Worm (Caenorhabditis elegans) whole organism, L2 larva: ENCODE results near the gene abu-14.

Experiments used
- F13H6.1 ChIP-seq: sonication (generic microtip); optimal IDR thresholded peaks from 2 replicates; lab custom pipeline; 2016; ENCODE audit warnings: missing genetic modification characterization, missing compliant biosample characterization
- R02D3.7 ChIP-seq: fragments of 150-350 bp; optimal IDR thresholded peaks from 2 replicates; lab custom pipeline; 2014; ENCODE audit warnings: missing biosample characterization, missing genetic modification characterization
- Y55F3AM.14 ChIP-seq: fragments of 200-800 bp; sonication (Bioruptor generic); optimal IDR thresholded peaks from 2 replicates; lab custom pipeline; 2018; ENCODE audit warnings: mild to moderate bottlenecking, missing genetic modification characterization, missing compliant biosample characterization
- ZK546.5 ChIP-seq: sonication (generic microtip); optimal IDR thresholded peaks from 2 replicates; lab custom pipeline; 2017; ENCODE audit warnings: missing biosample characterization, missing genetic modification characterization
- alr-1 ChIP-seq: fragments of 150-350 bp; optimal IDR thresholded peaks from 2 replicates; lab custom pipeline; 2014; ENCODE audit warnings: missing biosample characterization, missing genetic modification characterization
- aly-2 ChIP-seq: fragments of 150-350 bp; optimal IDR thresholded peaks from 2 replicates; lab custom pipeline; 2014; ENCODE audit warnings: missing biosample characterization, missing genetic modification characterization
- blmp-1 ChIP-seq: sonication (generic microtip); optimal IDR thresholded peaks from 2 replicates; lab custom pipeline; 2017; ENCODE audit warnings: missing genetic modification characterization, mild to moderate bottlenecking, missing compliant biosample characterization, antibody characterized with exemption, moderate library complexity; ENCODE audit not compliant: insufficient read depth
- ceh-16 ChIP-seq: fragments of 150-350 bp; optimal IDR thresholded peaks from 2 replicates; lab custom pipeline; 2014; ENCODE audit warnings: missing biosample characterization, missing genetic modification characterization
- ceh-82 ChIP-seq: fragments of 150-350 bp; optimal IDR thresholded peaks from 2 replicates; lab custom pipeline; 2014; ENCODE audit warnings: missing biosample characterization, missing genetic modification characterization
- crh-2 ChIP-seq: sonication (generic microtip); optimal IDR thresholded peaks from 2 replicates; lab custom pipeline; 2017; ENCODE audit warnings: missing biosample characterization, missing genetic modification characterization
- dmd-4 ChIP-seq: sonication (generic microtip); optimal IDR thresholded peaks from 2 replicates; lab custom pipeline; 2017; ENCODE audit warnings: missing biosample characterization, missing genetic modification characterization
- egl-27 ChIP-seq: sonication (generic microtip); optimal IDR thresholded peaks from 3 replicates; lab custom pipeline; 2017; ENCODE audit warnings: missing biosample characterization, missing genetic modification reagents, missing genetic modification characterization
- elt-1 ChIP-seq: fragments of 150-350 bp; optimal IDR thresholded peaks from 2 replicates; lab custom pipeline; 2014; ENCODE audit warnings: missing biosample characterization, missing genetic modification characterization
- elt-3 ChIP-seq: sonication (generic microtip); optimal IDR thresholded peaks from 2 replicates; lab custom pipeline; 2017; ENCODE audit warnings: missing biosample characterization, missing genetic modification characterization
- fos-1 ChIP-seq: fragments of 150-350 bp; optimal IDR thresholded peaks from 2 replicates; lab custom pipeline; 2014; ENCODE audit warnings: missing biosample characterization, missing genetic modification characterization
- gmeb-1 ChIP-seq: fragments of 150-350 bp; optimal IDR thresholded peaks from 2 replicates; lab custom pipeline; 2014; ENCODE audit warnings: missing biosample characterization, missing genetic modification characterization
- lin-11 ChIP-seq: fragments of 150-350 bp; sonication (generic microtip); optimal IDR thresholded peaks from 2 replicates; lab custom pipeline; 2014; ENCODE audit warnings: missing biosample characterization, missing genetic modification characterization, inconsistent platforms, mixed read lengths
- lin-13 ChIP-seq: fragments of 150-350 bp; optimal IDR thresholded peaks from 2 replicates; lab custom pipeline; 2014; ENCODE audit warnings: missing biosample characterization, missing genetic modification reagents, missing genetic modification characterization
- lsy-2 ChIP-seq, 2 experiments: fragments of 150-350 bp in 1 of 2; sonication (generic microtip) in 1 of 2; optimal IDR thresholded peaks; 2 replicates each; lab custom pipeline; 2014 to 2017; ENCODE audit warnings: missing biosample characterization in 2 of 2, missing genetic modification characterization in 2 of 2
- mab-5 ChIP-seq: fragments of 150-350 bp; optimal IDR thresholded peaks from 2 replicates; lab custom pipeline; 2014; ENCODE audit warnings: missing biosample characterization, missing genetic modification characterization
- mdl-1 ChIP-seq, 2 experiments: fragments of 150-350 bp in 1 of 2; sonication (generic microtip) in 1 of 2; optimal IDR thresholded peaks; 2 replicates each; lab custom pipeline; 2017; ENCODE audit warnings: missing biosample characterization in 2 of 2, missing genetic modification characterization in 2 of 2
- nhr-10 ChIP-seq: sonication (generic microtip); optimal IDR thresholded peaks from 2 replicates; lab custom pipeline; 2017; ENCODE audit warnings: missing biosample characterization, missing genetic modification characterization
- nhr-11 ChIP-seq: fragments of 150-350 bp; optimal IDR thresholded peaks from 2 replicates; lab custom pipeline; 2014; ENCODE audit warnings: missing biosample characterization, missing genetic modification characterization
- nhr-12 ChIP-seq: fragments of 150-350 bp; optimal IDR thresholded peaks from 2 replicates; lab custom pipeline; 2014; ENCODE audit warnings: missing biosample characterization, missing genetic modification characterization
- nhr-21 ChIP-seq: fragments of 150-350 bp; optimal IDR thresholded peaks from 2 replicates; lab custom pipeline; 2014; ENCODE audit warnings: missing biosample characterization, missing genetic modification characterization
- nhr-23 ChIP-seq: fragments of 150-350 bp; optimal IDR thresholded peaks from 2 replicates; lab custom pipeline; 2014; ENCODE audit warnings: missing biosample characterization, missing genetic modification reagents, missing genetic modification characterization
- nhr-237 ChIP-seq: fragments of 150-350 bp; optimal IDR thresholded peaks from 2 replicates; lab custom pipeline; 2014; ENCODE audit warnings: missing biosample characterization, missing genetic modification characterization
- nhr-25 ChIP-seq: fragments of 150-350 bp; sonication (generic microtip); optimal IDR thresholded peaks from 3 replicates; lab custom pipeline; 2014; ENCODE audit warnings: missing biosample characterization, missing genetic modification characterization
- nhr-6 ChIP-seq: fragments of 150-350 bp; optimal IDR thresholded peaks from 2 replicates; lab custom pipeline; 2014; ENCODE audit warnings: missing biosample characterization, missing genetic modification characterization
- nhr-77 ChIP-seq: fragments of 150-350 bp; optimal IDR thresholded peaks from 2 replicates; lab custom pipeline; 2014; ENCODE audit warnings: missing biosample characterization, missing genetic modification characterization
- peb-1 ChIP-seq: fragments of 150-350 bp; optimal IDR thresholded peaks from 2 replicates; lab custom pipeline; 2014; ENCODE audit warnings: missing biosample characterization, missing genetic modification characterization
- sem-4 ChIP-seq: fragments of 150-350 bp; optimal IDR thresholded peaks from 2 replicates; lab custom pipeline; 2014; ENCODE audit warnings: missing biosample characterization, missing genetic modification reagents, missing genetic modification characterization
- skn-1 ChIP-seq: sonication (generic microtip); optimal IDR thresholded peaks from 2 replicates; lab custom pipeline; 2017; ENCODE audit warnings: missing biosample characterization, missing genetic modification characterization
- sma-9 ChIP-seq, 2 experiments: fragments of 150-350 bp in 1 of 2; sonication (generic microtip) in 1 of 2; optimal IDR thresholded peaks; 2 replicates each; lab custom pipeline; 2014 to 2016; ENCODE audit warnings: missing genetic modification characterization in 2 of 2, mild to moderate bottlenecking in 1 of 2, missing biosample characterization in 1 of 2, missing compliant biosample characterization in 1 of 2, missing genetic modification reagents in 1 of 2, moderate library complexity in 1 of 2
- snpc-4 ChIP-seq: fragments of 150-350 bp; optimal IDR thresholded peaks from 2 replicates; lab custom pipeline; 2014; ENCODE audit warnings: missing biosample characterization, missing genetic modification characterization
- unc-39 ChIP-seq: fragments of 150-350 bp; optimal IDR thresholded peaks from 2 replicates; lab custom pipeline; 2014; ENCODE audit warnings: missing biosample characterization, missing genetic modification characterization
- unc-55 ChIP-seq: fragments of 150-350 bp; sonication (generic microtip); optimal IDR thresholded peaks from 3 replicates; lab custom pipeline; 2014; ENCODE audit warnings: missing biosample characterization, missing genetic modification reagents, missing genetic modification characterization
- unc-62 ChIP-seq: fragments of 150-350 bp; optimal IDR thresholded peaks from 2 replicates; lab custom pipeline; 2014; ENCODE audit warnings: missing biosample characterization, missing genetic modification reagents, missing genetic modification characterization
- zag-1 ChIP-seq: fragments of 150-350 bp; optimal IDR thresholded peaks from 2 replicates; lab custom pipeline; 2014; ENCODE audit warnings: missing biosample characterization, missing genetic modification characterization
- ztf-1 ChIP-seq: fragments of 200-800 bp; sonication (Bioruptor generic); conservative IDR thresholded peaks from 2 replicates; pipeline ENCODE4 v1.3.6; 2022; ENCODE audit warnings: missing genetic modification characterization, missing compliant biosample characterization
- ztf-11 ChIP-seq: sonication (generic microtip); optimal IDR thresholded peaks from 2 replicates; lab custom pipeline; 2017; ENCODE audit warnings: missing biosample characterization, missing genetic modification characterization
- ztf-4 ChIP-seq: fragments of 150-350 bp; optimal IDR thresholded peaks from 2 replicates; lab custom pipeline; 2014; ENCODE audit warnings: missing biosample characterization, missing genetic modification characterization

The abu-14 gene

DNA sequence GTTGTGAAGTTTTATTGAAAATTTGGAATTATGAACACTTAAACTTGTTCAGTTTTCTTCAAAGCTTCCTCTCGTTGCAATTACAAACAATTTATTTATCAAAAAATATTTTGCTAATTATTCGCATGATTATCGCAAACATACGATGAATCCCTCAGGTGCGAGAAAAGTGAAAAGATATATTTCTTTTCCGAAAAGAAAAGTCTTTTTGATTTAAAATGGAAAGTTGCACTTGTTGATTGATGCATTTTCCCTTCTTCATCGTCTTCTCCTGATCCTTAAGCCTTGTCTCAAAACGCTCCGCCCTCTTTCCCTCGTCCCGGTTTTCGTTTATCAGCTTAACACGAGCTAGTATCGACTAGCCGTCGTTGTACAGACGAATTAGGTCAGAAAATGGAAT lies 5.5 kb upstream of the abu-14 start:
- TF ChIP-seq nhr-12 (tag; lab: Kevin White, UChicago) (no peak), blmp-1 (peak; percentile 93), nhr-21 (tag; lab: Kevin White, UChicago) (peak; percentile 7)

DNA sequence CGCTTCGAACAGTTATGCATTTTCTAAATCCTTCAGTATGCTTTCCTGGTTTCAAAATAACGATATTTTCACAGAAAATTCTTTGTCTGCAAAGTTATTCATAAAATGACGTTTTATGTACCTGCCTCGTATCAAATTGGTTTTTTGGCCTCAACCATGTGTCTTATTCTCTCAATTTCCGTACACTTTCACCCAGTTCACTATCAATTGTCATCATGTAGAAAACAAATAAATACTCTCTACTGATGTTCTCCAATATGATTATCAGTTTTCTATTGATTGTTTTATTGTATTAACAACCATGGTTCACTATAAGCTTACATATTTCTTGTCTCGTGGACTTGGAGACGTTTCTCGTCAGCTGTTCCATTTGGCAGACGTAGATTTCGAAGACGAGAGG lies 4.2 kb upstream of the abu-14 start, which contains the start of gene gst-13:
gst-13 (plus strand) TSS at position 218 of the 400 bp plus-strand sequence.
- peak; percentile 46 for TF ChIP-seq crh-2 (tag; lab: Kevin White, UChicago)
- no peak for TF ChIP-seq nhr-21 (tag; lab: Kevin White, UChicago)
- no peak for TF ChIP-seq blmp-1
- peak; percentile 71 for TF ChIP-seq sma-9 (GFP tag; optimal IDR thresholded peaks at IDR 0.05; lab: Kevin White, UChicago)
- no peak for TF ChIP-seq sma-9 (tag; optimal IDR thresholded peaks at IDR 0.05; lab: Kevin White, UChicago)
- peak; percentile 45 for TF ChIP-seq gmeb-1 (tag; lab: Kevin White, UChicago)
- peak; percentile 24 for TF ChIP-seq egl-27
- peak; percentile 93 for TF ChIP-seq fos-1 (tag; lab: Kevin White, UChicago)
- no peak for TF ChIP-seq alr-1 (tag; lab: Kevin White, UChicago)
- TF ChIP-seq skn-1 (tag; lab: Kevin White, UChicago): peak; percentile 97

- no peak for TF ChIP-seq crh-2 (tag; lab: Kevin White, UChicago)
- no peak for TF ChIP-seq F13H6.1 (tag; lab: Kevin White, UChicago)
- TF ChIP-seq mdl-1 (tag; optimal IDR thresholded peaks at IDR 0.05; lab: Kevin White, UChicago): no peak
- TF ChIP-seq ztf-11 (tag; lab: Kevin White, UChicago): no peak
- no peak for TF ChIP-seq peb-1 (tag; lab: Kevin White, UChicago)
- TF ChIP-seq ceh-16: no peak
- TF ChIP-seq nhr-10 (tag; lab: Kevin White, UChicago): no peak
- TF ChIP-seq unc-62: no peak
- no peak for TF ChIP-seq egl-27
- TF ChIP-seq fos-1 (tag; lab: Kevin White, UChicago): no peak
- TF ChIP-seq dmd-4: no peak
- no peak for TF ChIP-seq nhr-25 (tag; lab: Kevin White, UChicago)
- no peak for TF ChIP-seq unc-55
These were observed 4.0 kb downstream of the abu-14 start, which contains the start of gene ZK1067.3 for ce11 chrII:9222969-9223368. TSS of gene ZK1067.3 (plus strand) at chrII:9223269.

DNA sequence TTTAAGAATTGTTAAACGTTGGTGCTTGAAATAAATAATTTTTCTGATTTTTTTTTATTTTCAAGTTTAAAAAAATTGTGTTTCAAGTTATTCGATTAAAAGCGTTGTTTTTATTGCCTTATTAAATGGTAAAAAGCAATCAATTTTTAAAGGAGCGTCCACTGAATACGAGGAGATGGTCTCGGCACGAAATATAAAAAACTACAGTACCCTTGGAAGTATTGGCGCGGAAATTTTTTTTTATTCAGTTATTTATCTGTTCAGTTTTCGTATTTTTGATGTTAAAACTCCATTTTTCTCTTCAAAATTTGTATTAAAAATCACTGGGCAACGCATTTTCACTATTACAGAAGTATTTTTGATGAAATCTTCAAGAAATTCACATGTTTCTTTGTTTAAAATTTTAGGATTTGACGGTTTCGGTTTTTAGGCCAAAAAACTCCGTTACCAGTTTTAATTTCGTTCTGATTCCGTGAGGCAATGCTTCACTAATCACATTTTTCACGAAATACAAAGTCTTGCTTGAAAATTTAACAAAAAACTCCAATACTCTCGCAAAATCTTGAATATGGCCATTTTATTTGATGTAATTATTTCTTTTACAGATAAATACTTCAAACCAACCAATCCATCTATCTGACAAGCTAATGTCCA lies 13.8 kb downstream of the abu-14 start, which contains the start of gene znfx-1:
znfx-1 (plus strand) TSS at position 604 of the 654 bp plus-strand sequence.
- peak; percentile 17 for TF ChIP-seq unc-55
- no peak for TF ChIP-seq lin-13 (GFP tag; lab: Kevin White, UChicago)
- TF ChIP-seq unc-62: no peak

DNA sequence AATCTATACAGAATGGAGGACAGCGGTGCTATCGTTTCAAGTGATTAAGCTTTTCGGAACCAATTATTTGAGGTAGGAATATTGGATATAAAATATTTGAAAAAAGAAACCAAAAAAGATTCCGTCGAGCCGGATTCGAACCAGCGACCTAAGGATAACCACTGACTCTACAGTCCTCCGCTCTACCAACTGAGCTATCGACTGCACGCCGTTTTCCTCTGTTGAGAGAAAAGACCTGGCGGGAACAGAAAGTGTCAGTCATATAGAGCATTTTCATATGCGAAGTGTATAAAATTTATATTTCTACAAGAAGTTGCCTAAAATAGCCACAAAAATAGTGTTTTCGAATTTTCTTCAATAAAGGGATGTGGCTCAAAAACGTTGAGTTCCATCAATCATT lies 15.3 kb downstream of the abu-14 start:
- no peak for TF ChIP-seq elt-3 (tag; lab: Kevin White, UChicago)
- TF ChIP-seq nhr-23 (tag; lab: Kevin White, UChicago): no peak
- no peak for TF ChIP-seq R02D3.7
- no peak for TF ChIP-seq ztf-1 (GFP tag; lab: Robert Waterston, UW)
- no peak for TF ChIP-seq aly-2 (tag; lab: Kevin White, UChicago)
- no peak for TF ChIP-seq gmeb-1 (tag; lab: Kevin White, UChicago)
- no peak for TF ChIP-seq nhr-21 (tag; lab: Kevin White, UChicago)
- TF ChIP-seq lin-11 (tag; lab: Kevin White, UChicago): no peak
- TF ChIP-seq unc-39 (tag; lab: Kevin White, UChicago): no peak
- TF ChIP-seq zag-1 (tag; lab: Kevin White, UChicago): no peak
- no peak for TF ChIP-seq nhr-6 (tag; lab: Kevin White, UChicago)
- TF ChIP-seq nhr-12 (tag; lab: Kevin White, UChicago): no peak
- peak; percentile 22 for TF ChIP-seq mab-5
- TF ChIP-seq fos-1 (tag; lab: Kevin White, UChicago): peak; percentile 11
- TF ChIP-seq lin-13 (GFP tag; lab: Kevin White, UChicago): no peak
- no peak for TF ChIP-seq Y55F3AM.14 (GFP tag; lab: Kevin White, UChicago)
- TF ChIP-seq dmd-4: no peak
- peak; percentile 94 for TF ChIP-seq snpc-4 (tag; lab: Kevin White, UChicago)
- no peak for TF ChIP-seq ceh-82 (tag; lab: Kevin White, UChicago)
- TF ChIP-seq nhr-77 (tag; lab: Kevin White, UChicago): no peak
- TF ChIP-seq elt-1 (tag; lab: Kevin White, UChicago): no peak
- no peak for TF ChIP-seq sem-4 (tag; lab: Kevin White, UChicago)
- peak; percentile 28 for TF ChIP-seq F13H6.1 (tag; lab: Kevin White, UChicago)
- no peak for TF ChIP-seq skn-1 (tag; lab: Kevin White, UChicago)
- TF ChIP-seq nhr-237 (tag; lab: Kevin White, UChicago): no peak
- no peak for TF ChIP-seq nhr-10 (tag; lab: Kevin White, UChicago)
- TF ChIP-seq alr-1 (tag; lab: Kevin White, UChicago): no peak
- TF ChIP-seq ceh-16: no peak
- no peak for TF ChIP-seq ztf-4 (tag; lab: Kevin White, UChicago)
- no peak for TF ChIP-seq ZK546.5 (tag; lab: Kevin White, UChicago)
- peak in 1 of 2 experiments; percentile 62 for TF ChIP-seq lsy-2 (tag; optimal IDR thresholded peaks at IDR 0.05; lab: Kevin White, UChicago)
- TF ChIP-seq ztf-11 (tag; lab: Kevin White, UChicago): no peak
- peak; percentile 48 for TF ChIP-seq sma-9 (GFP tag; optimal IDR thresholded peaks at IDR 0.05; lab: Kevin White, UChicago)
- no peak for TF ChIP-seq sma-9 (tag; optimal IDR thresholded peaks at IDR 0.05; lab: Kevin White, UChicago)
- TF ChIP-seq egl-27: no peak
- TF ChIP-seq nhr-11 (tag; lab: Kevin White, UChicago): no peak
